Fruit fly (Drosophila melanogaster) Kc167 (cell line): ENCODE data around the gene Mkrn1.

ENCODE experiments used
- Myc ChIP-seq: fragments of >200 bp; optimal IDR thresholded peaks from 2 replicates; lab custom pipeline; 2017; ENCODE audit warnings: missing external identifiers
- Sin3A ChIP-seq: fragments of >200 bp; optimal IDR thresholded peaks from 2 replicates; lab custom pipeline; 2018; ENCODE audit warnings: missing external identifiers
- h ChIP-seq: fragments of >200 bp; optimal IDR thresholded peaks from 3 replicates; lab custom pipeline; 2018; ENCODE audit warnings: missing external identifiers
- insv ChIP-seq: fragments of >200 bp; optimal IDR thresholded peaks from 3 replicates; lab custom pipeline; 2018; ENCODE audit warnings: missing external identifiers
- psq ChIP-seq: fragments of >200 bp; optimal IDR thresholded peaks from 2 replicates; lab custom pipeline; 2017; ENCODE audit warnings: missing external identifiers
- ttk ChIP-seq: sonication (Bioruptor generic); optimal IDR thresholded peaks from 2 replicates; lab custom pipeline; 2017; ENCODE audit warnings: missing external identifiers

Gene Mkrn1

DNA sequence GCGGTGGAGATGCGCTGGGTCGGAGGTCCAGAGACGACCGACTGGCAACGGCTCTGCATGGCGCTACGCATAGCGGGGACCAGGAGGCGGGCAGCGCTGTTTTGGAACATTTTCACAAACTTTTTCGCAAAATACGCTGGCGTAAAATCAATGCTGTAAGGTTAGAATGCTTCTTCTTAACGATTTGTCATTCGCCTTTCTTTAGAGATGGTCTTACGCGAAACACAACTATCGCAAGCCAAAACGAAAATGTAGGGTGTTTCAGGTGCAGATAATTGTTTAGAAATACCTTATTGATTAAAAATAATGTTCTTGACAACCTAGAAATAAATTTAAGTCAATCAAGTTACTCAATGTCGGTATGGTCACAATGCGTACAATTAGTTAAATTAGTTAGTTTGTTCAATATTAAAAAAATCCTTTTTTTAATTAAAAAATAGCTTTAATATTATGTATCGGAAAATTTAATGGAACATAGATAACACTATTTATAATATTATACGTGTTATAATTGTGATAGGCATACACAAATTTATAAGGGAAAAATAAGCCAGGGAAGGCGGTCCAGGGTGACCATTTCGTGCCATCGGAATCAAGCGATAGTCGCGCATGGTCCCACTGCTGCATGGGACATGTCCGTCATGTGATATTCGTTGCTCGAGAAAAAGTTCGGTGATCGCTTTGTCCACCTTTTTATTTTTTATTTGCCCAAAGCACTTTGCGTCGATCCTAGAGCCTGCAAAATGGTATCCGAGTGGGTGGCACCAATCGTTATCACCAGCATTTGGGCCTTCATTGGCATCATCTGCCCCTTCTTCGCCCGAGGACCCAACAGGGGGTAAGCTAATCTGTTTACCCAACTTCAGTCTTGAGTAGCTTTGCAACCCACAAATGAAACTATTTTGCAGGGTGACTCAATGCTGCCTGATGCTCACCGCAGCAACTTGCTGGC lies 6.0 kb upstream of the Mkrn1 start, which contains the start of the genes COX8 and VhaM9.7-b:
Gene COX8 (minus strand): TSS at position 203 of the 952 bp plus-strand sequence.
Gene VhaM9.7-b (plus strand): TSS at position 618 of the 952 bp plus-strand sequence.
- no peak for TF ChIP-seq Myc (lab: Kevin White, UChicago)
- no peak for TF ChIP-seq ttk (lab: Kevin White, UChicago)
- no peak for TF ChIP-seq insv (lab: Kevin White, UChicago)
- TF ChIP-seq h (lab: Kevin White, UChicago): no peak
- TF ChIP-seq psq (lab: Kevin White, UChicago): no peak
- no peak for TF ChIP-seq Sin3A

dm6 chr3L:21538893-21539244 lies 5.4 kb upstream of the Mkrn1 start:
- TF ChIP-seq insv (lab: Kevin White, UChicago): no peak
- TF ChIP-seq ttk (lab: Kevin White, UChicago): no peak
- TF ChIP-seq Sin3A: no peak
- no peak for TF ChIP-seq h (lab: Kevin White, UChicago)
- no peak for TF ChIP-seq psq (lab: Kevin White, UChicago)
- no peak for TF ChIP-seq Myc (lab: Kevin White, UChicago)

DNA sequence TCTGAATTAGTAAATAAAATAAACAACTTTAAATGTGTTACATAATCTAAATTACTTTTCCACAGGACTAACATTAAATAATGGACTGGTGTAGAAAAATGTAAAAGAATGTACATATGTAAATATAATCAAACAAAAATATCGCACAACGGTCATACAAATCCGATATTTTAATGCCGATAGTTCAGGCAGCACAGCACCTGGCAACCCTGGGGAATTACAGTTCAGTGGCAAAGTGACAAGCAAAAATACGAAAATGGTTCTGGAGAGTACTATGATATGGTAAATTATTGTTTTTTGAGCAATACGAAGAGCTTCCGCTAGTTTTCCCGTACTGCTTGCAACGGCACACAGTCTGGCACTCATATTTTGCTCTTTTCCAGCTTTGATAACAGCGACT lies 3.3 kb upstream of the Mkrn1 start, which contains the start of gene Rpn10:
Gene Rpn10 (plus strand): TSS at position 144 of the 400 bp plus-strand sequence.
- TF ChIP-seq h (lab: Kevin White, UChicago) (no peak), psq (lab: Kevin White, UChicago) (no peak), ttk (lab: Kevin White, UChicago) (no peak), insv (lab: Kevin White, UChicago) (no peak), Myc (lab: Kevin White, UChicago) (no peak), Sin3A (no peak)

DNA sequence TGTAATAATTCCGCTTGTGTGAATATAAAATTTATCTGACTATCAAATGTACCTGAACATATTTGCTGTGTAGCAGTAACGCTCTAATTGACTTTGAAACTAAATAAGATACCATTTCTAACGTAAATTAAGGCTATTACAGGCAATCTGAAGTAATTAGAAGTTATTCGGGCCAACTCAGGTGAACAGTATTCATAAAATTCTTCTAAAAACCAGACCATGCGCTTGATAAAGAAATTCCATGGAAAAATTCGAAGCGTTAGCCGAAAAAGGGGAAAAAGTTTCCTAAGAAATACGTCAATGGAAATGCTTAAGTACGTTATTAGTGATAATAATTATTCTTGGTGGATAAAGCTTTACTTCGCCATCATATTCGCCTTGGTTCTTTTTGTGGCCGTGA lies 847 bp upstream of the Mkrn1 start, which contains the start of gene ppk5:
Gene ppk5 (plus strand): TSS at position 301 of the 400 bp plus-strand sequence.
- no peak for TF ChIP-seq ttk (lab: Kevin White, UChicago)
- no peak for TF ChIP-seq Myc (lab: Kevin White, UChicago)
- no peak for TF ChIP-seq insv (lab: Kevin White, UChicago)
- TF ChIP-seq h (lab: Kevin White, UChicago): no peak
- TF ChIP-seq Sin3A: no peak
- no peak for TF ChIP-seq psq (lab: Kevin White, UChicago)

dm6 chr3L:21529108-21529507 lies 4.4 kb downstream of the Mkrn1 start, which contains the start of gene Arv1:
TSS of gene Arv1 (minus strand) at chr3L:21529333.
- TF ChIP-seq ttk (lab: Kevin White, UChicago) (no peak), Sin3A (no peak), insv (lab: Kevin White, UChicago) (no peak), Myc (lab: Kevin White, UChicago) (no peak)

- TF ChIP-seq Myc (lab: Kevin White, UChicago) (no peak), psq (lab: Kevin White, UChicago) (no peak), Sin3A (no peak), ttk (lab: Kevin White, UChicago) (no peak), h (lab: Kevin White, UChicago) (no peak), insv (lab: Kevin White, UChicago) (no peak)
These were observed 9.2 kb downstream of the Mkrn1 start for dm6 chr3L:21524071-21524889.

dm6 chr3L:21523059-21523836 lies 10.3 kb downstream of the Mkrn1 start, which contains the start of gene CG7611:
TSS of gene CG7611 (plus strand) at chr3L:21523186.
- no peak for TF ChIP-seq h (lab: Kevin White, UChicago)
- TF ChIP-seq psq (lab: Kevin White, UChicago): no peak
- TF ChIP-seq ttk (lab: Kevin White, UChicago): no peak
- no peak for TF ChIP-seq insv (lab: Kevin White, UChicago)
- TF ChIP-seq Myc (lab: Kevin White, UChicago): no peak
- no peak for TF ChIP-seq Sin3A

dm6 chr3L:21518345-21518744 lies 15.2 kb downstream of the Mkrn1 start:
- TF ChIP-seq h (lab: Kevin White, UChicago): no peak
- no peak for TF ChIP-seq ttk (lab: Kevin White, UChicago)
- TF ChIP-seq insv (lab: Kevin White, UChicago): no peak
- no peak for TF ChIP-seq Myc (lab: Kevin White, UChicago)
- no peak for TF ChIP-seq psq (lab: Kevin White, UChicago)
- TF ChIP-seq Sin3A: no peak

dm6 chr3L:21516716-21517266 lies 16.7 kb downstream of the Mkrn1 start:
- TF ChIP-seq Myc (lab: Kevin White, UChicago) (no peak), insv (lab: Kevin White, UChicago) (no peak), ttk (lab: Kevin White, UChicago) (no peak), Sin3A (no peak), h (lab: Kevin White, UChicago) (no peak), psq (lab: Kevin White, UChicago) (no peak)
